Fruit fly (Drosophila melanogaster): Measurements from ENCODE around the gene CG6650.

The CG6650 gene

dm6 chr3L:13993742-13994719, 37.2 kb upstream of the CG6650 start, which contains the start of gene CtsK1 (continued):
- TF ChIP-seq ind (GFP tag; optimal IDR thresholded peaks at IDR 0.05) (peak; percentile 2), Xrp1 (GFP tag; IDR thresholded peaks at IDR 0.05) (peak; percentile 70), Abd-B (GFP tag; optimal IDR thresholded peaks at IDR 0.05) (peak; percentile 48), C15 (GFP tag; IDR thresholded peaks at IDR 0.05) (no peak), CG17385 (GFP tag; optimal IDR thresholded peaks at IDR 0.05) (peak; percentile 11), sens (GFP tag) (peak; percentile 73), mld (GFP tag; IDR thresholded peaks at IDR 0.05; ENCODE audit: partially characterized antibody) (no peak), CG34422 (GFP tag; IDR thresholded peaks at IDR 0.05) (0 out of 3 replicates have a peak, but pooled peaks have one; percentile 54), crp (GFP tag; optimal IDR thresholded peaks at IDR 0.05) (peak in 1 of 2 experiments; percentile 48), Atf-2 (GFP tag; optimal IDR thresholded peaks at IDR 0.05) (no peak), Opbp (GFP tag; IDR thresholded peaks at IDR 0.05; ENCODE audit: partially characterized antibody) (0 out of 3 replicates have a peak, but pooled peaks have one; percentile 33), Hmr (GFP tag; optimal IDR thresholded peaks at IDR 0.05) (peak; percentile 30), dmrt11E (tag; optimal IDR thresholded peaks at IDR 0.05) (no peak), CG42726 (GFP tag; IDR thresholded peaks at IDR 0.05; ENCODE audit: partially characterized antibody) (no peak), bbx (GFP tag; IDR thresholded peaks at IDR 0.05; ENCODE audit: partially characterized antibody) (peak; percentile 10; the same call in 1 of the 2 replicates), Dad (GFP tag; optimal IDR thresholded peaks at IDR 0.05) (no peak)

DNA sequence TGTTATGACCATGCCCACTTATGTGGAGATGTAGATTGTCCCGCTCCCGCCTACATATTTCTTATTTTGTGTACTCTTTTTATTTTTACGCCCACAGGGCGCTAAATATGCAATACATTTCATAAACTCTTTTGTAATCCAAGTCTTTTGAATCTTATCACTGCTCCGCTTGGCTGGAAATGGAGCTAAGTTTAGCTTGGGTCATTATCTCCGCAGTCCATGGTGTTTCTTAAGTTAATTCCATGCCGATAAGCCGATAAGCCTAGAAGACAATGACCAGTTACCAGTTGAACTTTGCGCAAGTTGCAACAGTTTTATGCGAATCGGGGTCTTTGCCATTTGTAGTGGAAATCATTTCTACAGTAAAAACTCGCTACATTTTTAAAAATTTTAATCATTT, 34.8 kb upstream of the CG6650 start:
- no peak for TF ChIP-seq Eip74EF (GFP tag; optimal IDR thresholded peaks at IDR 0.05)
- TF ChIP-seq D19B (GFP tag; optimal IDR thresholded peaks at IDR 0.05): no peak
- no peak for TF ChIP-seq CG9437 (GFP tag; optimal IDR thresholded peaks at IDR 0.05)
- TF ChIP-seq CG8388 (GFP tag; optimal IDR thresholded peaks at IDR 0.05): no peak
- peak; percentile 29 for TF ChIP-seq nom (GFP tag; optimal IDR thresholded peaks at IDR 0.05)
- no peak for TF ChIP-seq CG2120 (GFP tag; optimal IDR thresholded peaks at IDR 0.05)

DNA sequence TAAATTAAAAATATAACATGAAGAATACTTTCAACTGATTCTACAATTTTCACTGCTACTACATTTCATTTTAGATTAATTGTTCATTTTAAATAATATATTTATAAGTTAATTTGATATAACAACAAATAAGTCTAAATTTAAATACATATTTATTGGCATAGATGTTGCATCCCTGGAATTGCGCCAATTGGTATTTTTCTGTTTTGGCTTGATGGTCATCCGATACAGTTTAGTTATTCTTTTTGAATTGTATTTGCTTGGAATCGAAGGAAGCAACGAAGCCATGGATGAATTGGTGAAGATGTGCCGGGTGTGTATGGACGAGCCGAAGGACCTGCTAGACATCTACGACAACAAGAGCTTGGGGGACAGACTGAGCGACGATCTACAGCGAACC, 34.3 kb upstream of the CG6650 start, which contains the start of gene CG17361:
TSS of gene CG17361 (plus strand) at position 200 of the 400 bp plus-strand sequence.
- no peak for TF ChIP-seq CG4328 (GFP tag; optimal IDR thresholded peaks at IDR 0.05)
- no peak for TF ChIP-seq ken (GFP tag; IDR thresholded peaks at IDR 0.05)
- peak; percentile 12; the same call in 1 of the 3 replicates for TF ChIP-seq CG34422 (GFP tag; IDR thresholded peaks at IDR 0.05)
- no peak for TF ChIP-seq CG34224 (GFP tag; IDR thresholded peaks at IDR 0.05; ENCODE audit: partially characterized antibody)
- TF ChIP-seq Sry-δ (GFP tag; optimal IDR thresholded peaks at IDR 0.05): no peak
- TF ChIP-seq CG2712 (tag; optimal IDR thresholded peaks at IDR 0.05): peak; percentile 15
- peak; percentile 36 for TF ChIP-seq grau (tag; optimal IDR thresholded peaks at IDR 0.05)
- TF ChIP-seq CG6689 (GFP tag; IDR thresholded peaks at IDR 0.05): no peak
- TF ChIP-seq NC2α (GFP tag; optimal IDR thresholded peaks at IDR 0.05): no peak
- no peak for TF ChIP-seq sens (GFP tag)
- TF ChIP-seq CG4360 (GFP tag; IDR thresholded peaks at IDR 0.05): no peak
- no peak for TF ChIP-seq Rx (GFP tag; IDR thresholded peaks at IDR 0.05)
- TF ChIP-seq Lpt (GFP tag; optimal IDR thresholded peaks at IDR 0.05): no peak
- peak; percentile 28; the same call in 1 of the 2 replicates for TF ChIP-seq slbo (GFP tag; IDR thresholded peaks at IDR 0.05)
- no peak for TF ChIP-seq pum (GFP tag; optimal IDR thresholded peaks at IDR 0.05)
- TF ChIP-seq Sry-β (GFP tag; optimal IDR thresholded peaks at IDR 0.05): no peak
- TF ChIP-seq her (GFP tag; optimal IDR thresholded peaks at IDR 0.05): no peak
- peak; percentile 26 for TF ChIP-seq CG12391 (tag; optimal IDR thresholded peaks at IDR 0.05)
- TF ChIP-seq CG7745 (tag; optimal IDR thresholded peaks at IDR 0.05): no peak
- TF ChIP-seq trem (tag; optimal IDR thresholded peaks at IDR 0.05): peak; percentile 22
- TF ChIP-seq Sox100B (GFP tag; optimal IDR thresholded peaks at IDR 0.05): no peak
- TF ChIP-seq CG9876 (GFP tag; optimal IDR thresholded peaks at IDR 0.05): no peak
- TF ChIP-seq ssp (GFP tag; IDR thresholded peaks at IDR 0.05): no peak
- no peak for TF ChIP-seq fd102C (GFP tag; optimal IDR thresholded peaks at IDR 0.05)
- TF ChIP-seq nmo (GFP tag; optimal IDR thresholded peaks at IDR 0.05): peak; percentile 7
- TF ChIP-seq CG7928 (GFP tag; optimal IDR thresholded peaks at IDR 0.05): peak; percentile 81

Measured in whole organism, embryonic.